Fruit fly (Drosophila melanogaster) whole organism, embryonic: Measurements from ENCODE around the gene Tim17a2.

Experiments used
- CG1024 ChIP-seq: fragments of 200-800 bp; sonication (Bioruptor generic); IDR thresholded peaks from 2 replicates; pipeline ENCODE4 v1.3.6; 2022; ENCODE audit warnings: missing biosample characterization, missing genetic modification characterization
- CG10274 ChIP-seq: fragments of 200-800 bp; sonication (Bioruptor generic); optimal IDR thresholded peaks from 3 replicates; lab custom pipeline; 2017; ENCODE audit warnings: missing biosample characterization, mild to moderate bottlenecking, missing genetic modification characterization
- CG10431 ChIP-seq: fragments of 200-800 bp; sonication (Bioruptor generic); optimal IDR thresholded peaks from 3 replicates; lab custom pipeline; 2018; ENCODE audit warnings: missing biosample characterization, mild to moderate bottlenecking, missing genetic modification characterization
- CG11560 ChIP-seq: fragments of 200-800 bp; sonication (Bioruptor generic); IDR thresholded peaks from 3 replicates; pipeline ENCODE4 v1.3.6; 2022; ENCODE audit warnings: missing biosample characterization, missing genetic modification characterization
- CG12071 ChIP-seq: fragments of 200-800 bp; sonication (Bioruptor generic); optimal IDR thresholded peaks from 3 replicates; lab custom pipeline; 2018; ENCODE audit warnings: missing biosample characterization, mild to moderate bottlenecking, missing genetic modification characterization
- CG12236 ChIP-seq: fragments of 200-800 bp; sonication (Bioruptor generic); optimal IDR thresholded peaks from 2 replicates; lab custom pipeline; 2016; ENCODE audit warnings: missing biosample characterization, missing genetic modification characterization
- CG12942 ChIP-seq: fragments of 200-800 bp; sonication (Bioruptor generic); optimal IDR thresholded peaks from 3 replicates; lab custom pipeline; 2016; ENCODE audit warnings: missing biosample characterization, missing genetic modification characterization
- CG1603 ChIP-seq: fragments of 200-800 bp; sonication (Bioruptor generic); optimal IDR thresholded peaks from 2 replicates; lab custom pipeline; 2019; ENCODE audit warnings: missing biosample characterization, mild to moderate bottlenecking, missing genetic modification characterization, moderate library complexity
- CG1647 ChIP-seq: fragments of 200-800 bp; sonication (Bioruptor generic); optimal IDR thresholded peaks from 3 replicates; lab custom pipeline; 2016; ENCODE audit warnings: missing biosample characterization, missing genetic modification characterization
- CG16813 ChIP-seq: fragments of 200-800 bp; sonication (Bioruptor generic); IDR thresholded peaks from 3 replicates; pipeline ENCODE4 v1.3.6; 2022; ENCODE audit warnings: missing biosample characterization, missing genetic modification characterization; ENCODE audit not compliant: partially characterized antibody
- CG17385 ChIP-seq: fragments of 200-800 bp; sonication (Bioruptor generic); optimal IDR thresholded peaks from 3 replicates; lab custom pipeline; 2018; ENCODE audit warnings: missing biosample characterization, mild to moderate bottlenecking, missing genetic modification characterization
- CG17912 ChIP-seq: fragments of 200-800 bp; sonication (Bioruptor generic); optimal IDR thresholded peaks from 2 replicates; lab custom pipeline; 2018; ENCODE audit warnings: missing biosample characterization, mild to moderate bottlenecking, missing genetic modification characterization
- CG2129 ChIP-seq: fragments of 200-800 bp; sonication (Bioruptor generic); IDR thresholded peaks from 2 replicates; pipeline ENCODE4 v1.3.6; 2022; ENCODE audit warnings: missing biosample characterization, missing genetic modification characterization; ENCODE audit not compliant: partially characterized antibody
- CG2889 ChIP-seq: fragments of 200-800 bp; sonication (Bioruptor generic); IDR thresholded peaks from 3 replicates; pipeline ENCODE4 v1.3.6; 2022; ENCODE audit warnings: missing biosample characterization, missing genetic modification characterization
- CG31388 ChIP-seq: fragments of 200-800 bp; sonication (Bioruptor generic); optimal IDR thresholded peaks from 2 replicates; lab custom pipeline; 2016; ENCODE audit warnings: missing biosample characterization, missing genetic modification characterization
- CG3163 ChIP-seq: fragments of 200-800 bp; sonication (Bioruptor generic); optimal IDR thresholded peaks from 3 replicates; lab custom pipeline; 2016; ENCODE audit warnings: missing biosample characterization, missing genetic modification characterization
- CG33213 ChIP-seq: fragments of 200-800 bp; sonication (Bioruptor generic); optimal IDR thresholded peaks from 3 replicates; lab custom pipeline; 2016; ENCODE audit warnings: missing biosample characterization, missing genetic modification characterization
- CG3838 ChIP-seq: fragments of 200-800 bp; sonication (Bioruptor generic); optimal IDR thresholded peaks from 3 replicates; lab custom pipeline; 2016; ENCODE audit warnings: missing biosample characterization, missing genetic modification characterization
- CG6791 ChIP-seq: fragments of 200-800 bp; sonication (Bioruptor generic); IDR thresholded peaks from 3 replicates; pipeline ENCODE4 v1.3.6; 2022; ENCODE audit warnings: missing biosample characterization, missing genetic modification characterization; ENCODE audit not compliant: partially characterized antibody
- CG7357 ChIP-seq: fragments of 200-800 bp; sonication (Bioruptor generic); IDR thresholded peaks from 3 replicates; pipeline ENCODE4 v1.3.6; 2022; ENCODE audit warnings: missing biosample characterization, missing genetic modification characterization
- CG9817 ChIP-seq: fragments of 200-800 bp; sonication (Bioruptor generic); optimal IDR thresholded peaks from 2 replicates; lab custom pipeline; 2018; ENCODE audit warnings: missing biosample characterization, mild to moderate bottlenecking, missing genetic modification characterization, moderate library complexity
- HLH4C ChIP-seq: fragments of 200-800 bp; sonication (Bioruptor generic); IDR thresholded peaks from 3 replicates; pipeline ENCODE4 v1.3.6; 2022; ENCODE audit warnings: missing biosample characterization, missing genetic modification characterization; ENCODE audit not compliant: partially characterized antibody
- Hr39 ChIP-seq: fragments of >200 bp; optimal IDR thresholded peaks from 2 replicates; lab custom pipeline; 2017
- Kr ChIP-seq: fragments of 200-800 bp; sonication (Bioruptor generic); optimal IDR thresholded peaks from 2 replicates; lab custom pipeline; 2017; ENCODE audit warnings: missing biosample characterization, mild to moderate bottlenecking, missing genetic modification characterization
- Lim3 ChIP-seq: fragments of 200-800 bp; sonication (Bioruptor generic); IDR thresholded peaks from 2 replicates; pipeline ENCODE4 v1.3.6; 2022; ENCODE audit warnings: missing biosample characterization, missing genetic modification characterization
- NFAT ChIP-seq: fragments of 200-800 bp; sonication (Bioruptor generic); IDR thresholded peaks from 2 replicates; pipeline ENCODE4 v1.3.6; 2022; ENCODE audit warnings: missing biosample characterization, missing genetic modification characterization
- Ravus ChIP-seq: fragments of 200-800 bp; sonication (Bioruptor generic); IDR thresholded peaks from 2 replicates; pipeline ENCODE4 v1.3.6; 2022; ENCODE audit warnings: missing biosample characterization, missing genetic modification characterization
- Ssrp ChIP-seq: fragments of 200-800 bp; sonication (Bioruptor generic); optimal IDR thresholded peaks from 2 replicates; lab custom pipeline; 2018; ENCODE audit warnings: missing biosample characterization, mild to moderate bottlenecking, missing genetic modification characterization, moderate library complexity
- Xbp1 ChIP-seq: fragments of 200-800 bp; sonication (Bioruptor generic); optimal IDR thresholded peaks from 3 replicates; lab custom pipeline; 2016; ENCODE audit warnings: missing biosample characterization, mild to moderate bottlenecking, missing genetic modification characterization
- bcd ChIP-seq: fragments of 200-800 bp; sonication (Bioruptor generic); optimal IDR thresholded peaks from 2 replicates; lab custom pipeline; 2017; ENCODE audit warnings: missing biosample characterization, mild to moderate bottlenecking, missing genetic modification characterization
- cad ChIP-seq: fragments of >200 bp; optimal IDR thresholded peaks from 2 replicates; lab custom pipeline; 2017; ENCODE audit warnings: missing biosample characterization, missing genetic modification characterization
- dan ChIP-seq: fragments of 200-800 bp; sonication (Bioruptor generic); IDR thresholded peaks from 2 replicates; pipeline ENCODE4 v1.3.6; 2022; ENCODE audit warnings: missing biosample characterization, missing genetic modification characterization
- danr ChIP-seq: fragments of 200-800 bp; sonication (Bioruptor generic); IDR thresholded peaks from 2 replicates; pipeline ENCODE4 v1.3.6; 2022; ENCODE audit warnings: missing biosample characterization, missing genetic modification characterization
- eve ChIP-seq, 2 experiments: fragments of >200 bp; optimal IDR thresholded peaks; 2 replicates each; lab custom pipeline; 2017; ENCODE audit warnings: missing biosample characterization in 2 of 2, missing genetic modification characterization in 2 of 2
- gt ChIP-seq: fragments of 200-800 bp; sonication (Bioruptor generic); IDR thresholded peaks from 2 replicates; pipeline ENCODE4 v1.3.6; 2022; ENCODE audit warnings: missing biosample characterization, missing genetic modification characterization
- h ChIP-seq: fragments of >200 bp; optimal IDR thresholded peaks from 2 replicates; lab custom pipeline; 2017
- hkb ChIP-seq, 2 experiments: fragments of 200-800 bp in 1 of 2; fragments of >200 bp in 1 of 2; sonication (Bioruptor generic) in 1 of 2; IDR thresholded peaks in 1 of 2; optimal IDR thresholded peaks in 1 of 2; 2 replicates each; pipeline versions ENCODE4 v1.3.6 to Lab custom; 2017 to 2022; ENCODE audit warnings: missing biosample characterization in 1 of 2, missing genetic modification characterization in 1 of 2
- ind ChIP-seq: fragments of 200-800 bp; sonication (Bioruptor generic); optimal IDR thresholded peaks from 3 replicates; lab custom pipeline; 2016; ENCODE audit warnings: missing biosample characterization, missing genetic modification characterization
- jing ChIP-seq: fragments of 200-800 bp; sonication (Bioruptor generic); optimal IDR thresholded peaks from 2 replicates; lab custom pipeline; 2018; ENCODE audit warnings: missing biosample characterization, mild to moderate bottlenecking, missing genetic modification characterization
- knrl ChIP-seq: fragments of 200-800 bp; sonication (Bioruptor generic); IDR thresholded peaks from 3 replicates; pipeline ENCODE4 v1.3.6; 2022; ENCODE audit warnings: missing biosample characterization, missing genetic modification characterization; ENCODE audit not compliant: partially characterized antibody
- lilli ChIP-seq: fragments of 200-800 bp; sonication (Bioruptor generic); optimal IDR thresholded peaks from 3 replicates; lab custom pipeline; 2016; ENCODE audit warnings: missing biosample characterization, missing genetic modification characterization
- lmd ChIP-seq: fragments of 200-800 bp; sonication (Bioruptor generic); IDR thresholded peaks from 2 replicates; pipeline ENCODE4 v1.3.6; 2022; ENCODE audit warnings: missing biosample characterization, missing genetic modification characterization
- mirr ChIP-seq: fragments of 200-800 bp; sonication (Bioruptor generic); optimal IDR thresholded peaks from 3 replicates; lab custom pipeline; 2018; ENCODE audit warnings: missing biosample characterization, mild to moderate bottlenecking, missing genetic modification characterization
- nerfin-1 ChIP-seq: fragments of 200-800 bp; sonication (Bioruptor generic); optimal IDR thresholded peaks from 3 replicates; lab custom pipeline; 2019; ENCODE audit warnings: missing biosample characterization, mild to moderate bottlenecking, missing genetic modification characterization, moderate library complexity
- pita ChIP-seq: fragments of 200-800 bp; sonication (Bioruptor generic); optimal IDR thresholded peaks from 2 replicates; lab custom pipeline; 2017; ENCODE audit warnings: missing biosample characterization, mild to moderate bottlenecking, missing genetic modification characterization
- sc ChIP-seq, 3 experiments: fragments of >200 bp in 2 of 3; fragments of 200-800 bp in 1 of 3; sonication (Bioruptor generic) in 1 of 3; optimal IDR thresholded peaks; 2 replicates in 2 of 3; 3 replicates in 1 of 3; lab custom pipeline; 2017; ENCODE audit warnings: mild to moderate bottlenecking in 1 of 3, missing biosample characterization in 1 of 3, missing genetic modification characterization in 1 of 3, missing genetic modification reagents in 1 of 3
- slp2 ChIP-seq: fragments of 200-800 bp; sonication (Bioruptor generic); optimal IDR thresholded peaks from 2 replicates; lab custom pipeline; 2016; ENCODE audit warnings: missing biosample characterization, missing genetic modification characterization
- ssp ChIP-seq: fragments of 200-800 bp; sonication (Bioruptor generic); IDR thresholded peaks from 2 replicates; pipeline ENCODE4 v1.3.6; 2022; ENCODE audit warnings: missing biosample characterization, missing genetic modification characterization
- tx ChIP-seq: fragments of 200-800 bp; sonication (Bioruptor generic); optimal IDR thresholded peaks from 2 replicates; lab custom pipeline; 2016; ENCODE audit warnings: missing biosample characterization, missing genetic modification characterization
- wdn ChIP-seq: fragments of 200-800 bp; sonication (Bioruptor generic); IDR thresholded peaks from 2 replicates; pipeline ENCODE4 v1.3.6; 2022; ENCODE audit warnings: missing biosample characterization, missing genetic modification characterization
- wek ChIP-seq: fragments of 200-800 bp; sonication (Bioruptor generic); optimal IDR thresholded peaks from 3 replicates; lab custom pipeline; 2018; ENCODE audit warnings: missing biosample characterization, mild to moderate bottlenecking, missing genetic modification characterization, moderate library complexity
- zen2 ChIP-seq: fragments of 200-800 bp; sonication (Bioruptor generic); IDR thresholded peaks from 3 replicates; pipeline ENCODE4 v1.3.6; 2022; ENCODE audit warnings: missing biosample characterization, missing genetic modification characterization; ENCODE audit not compliant: partially characterized antibody

Gene Tim17a2

dm6 chr3R:5300620-5301019 is 38.1 kb upstream of the Tim17a2 start (continued):
- peak; percentile 17 for TF ChIP-seq ind (GFP tag; lab: Kevin White, UChicago)
- no peak for TF ChIP-seq nerfin-1 (tag; lab: Kevin White, UChicago)
- peak; percentile 45 for TF ChIP-seq CG12071 (GFP tag; lab: Kevin White, UChicago)
- TF ChIP-seq zen2 (GFP tag; lab: Robert Waterston, UW): no peak
- TF ChIP-seq CG16813: no peak
- TF ChIP-seq danr: no peak
- TF ChIP-seq CG1647 (GFP tag; lab: Kevin White, UChicago): no peak
- TF ChIP-seq tx (GFP tag; lab: Kevin White, UChicago): no peak
- no peak for TF ChIP-seq sc (optimal IDR thresholded peaks at IDR 0.05; lab: Kevin White, UChicago)
- TF ChIP-seq sc (GFP tag; optimal IDR thresholded peaks at IDR 0.05; lab: Kevin White, UChicago): no peak
- peak; percentile 1 for TF ChIP-seq CG10431 (GFP tag; lab: Kevin White, UChicago)
- TF ChIP-seq CG1024 (GFP tag; lab: Robert Waterston, UW): 0 out of 2 replicates have a peak, but pooled peaks have one; percentile 31
- TF ChIP-seq mirr: peak; percentile 53
- peak; percentile 18 for TF ChIP-seq bcd (GFP tag; lab: Kevin White, UChicago)
- TF ChIP-seq wek (GFP tag; lab: Kevin White, UChicago): peak; percentile 42
- no peak for TF ChIP-seq CG12236 (GFP tag; lab: Kevin White, UChicago)
- no peak for TF ChIP-seq CG3163
- no peak for TF ChIP-seq cad
- no peak for TF ChIP-seq lmd (GFP tag; lab: Robert Waterston, UW)
- no peak for TF ChIP-seq Lim3 (GFP tag; lab: Robert Waterston, UW)
- no peak for TF ChIP-seq Ssrp (tag; lab: Kevin White, UChicago)
- TF ChIP-seq Xbp1 (GFP tag; lab: Kevin White, UChicago): peak; percentile 19
- TF ChIP-seq CG9817 (tag; lab: Kevin White, UChicago): no peak
- no peak for TF ChIP-seq Ravus
- TF ChIP-seq jing (GFP tag; lab: Kevin White, UChicago): no peak
- TF ChIP-seq HLH4C (GFP tag; lab: Robert Waterston, UW): no peak
- no peak for TF ChIP-seq CG12942 (GFP tag; lab: Kevin White, UChicago)
- TF ChIP-seq CG10274 (GFP tag; lab: Kevin White, UChicago): no peak
- TF ChIP-seq h (lab: Kevin White, UChicago): no peak
- no peak for TF ChIP-seq slp2 (GFP tag; lab: Kevin White, UChicago)
- no peak for TF ChIP-seq Hr39 (lab: Kevin White, UChicago)
- no peak for TF ChIP-seq knrl (GFP tag; lab: Robert Waterston, UW)
- no peak for TF ChIP-seq dan (GFP tag; lab: Robert Waterston, UW)
- TF ChIP-seq NFAT (GFP tag; lab: Robert Waterston, UW): peak; percentile 35; the same call in 1 of the 2 replicates
- no peak for TF ChIP-seq CG17912 (GFP tag; lab: Kevin White, UChicago)
- TF ChIP-seq CG3838: no peak
- TF ChIP-seq eve (GFP tag; optimal IDR thresholded peaks at IDR 0.05; lab: Kevin White, UChicago): no peak
- TF ChIP-seq CG6791: no peak
- TF ChIP-seq lilli: no peak
- TF ChIP-seq CG7357 (GFP tag; lab: Robert Waterston, UW): no peak
- TF ChIP-seq CG17385 (GFP tag; lab: Kevin White, UChicago): peak; percentile 29
- TF ChIP-seq CG11560 (tag; lab: Robert Waterston, UW): no peak
- TF ChIP-seq CG33213: no peak
- TF ChIP-seq pita (GFP tag; lab: Kevin White, UChicago): no peak
- no peak for TF ChIP-seq ssp (GFP tag; lab: Robert Waterston, UW)
- TF ChIP-seq hkb (optimal IDR thresholded peaks at IDR 0.05; lab: Kevin White, UChicago): no peak
- peak; percentile 25; the same call in 1 of the 2 replicates for TF ChIP-seq hkb (GFP tag; IDR thresholded peaks at IDR 0.05; lab: Robert Waterston, UW)
- TF ChIP-seq CG2889 (GFP tag; lab: Robert Waterston, UW): no peak
- TF ChIP-seq wdn: no peak
- TF ChIP-seq Kr: no peak
- no peak for TF ChIP-seq gt (GFP tag; lab: Robert Waterston, UW)
- no peak for TF ChIP-seq CG31388 (GFP tag; lab: Kevin White, UChicago)
- TF ChIP-seq CG2129 (GFP tag; lab: Robert Waterston, UW): no peak
- peak; percentile 26 for TF ChIP-seq CG1603 (tag; lab: Kevin White, UChicago)
